Worm (Caenorhabditis elegans) whole organism, L4 larva: Measurements from ENCODE around the gene str-214.

Source experiments
- F10B5.3 ChIP-seq: sonication (generic microtip); optimal IDR thresholded peaks from 2 replicates; lab custom pipeline; 2016; ENCODE audit warnings: mild to moderate bottlenecking, missing genetic modification characterization, missing compliant biosample characterization
- F26F4.8 ChIP-seq: fragments of 200-800 bp; sonication (Bioruptor generic); conservative IDR thresholded peaks from 2 replicates; pipeline ENCODE4 v1.3.6; 2022; ENCODE audit warnings: missing genetic modification characterization, missing compliant biosample characterization
- F44E2.7 ChIP-seq: fragments of 200-800 bp; sonication (Bioruptor generic); IDR thresholded peaks from 2 replicates; pipeline ENCODE4 v2.1.2; 2022; ENCODE audit warnings: missing genetic modification characterization, missing compliant biosample characterization
- R02D3.7 ChIP-seq: fragments of 150-350 bp; sonication (generic microtip); optimal IDR thresholded peaks from 3 replicates; lab custom pipeline; 2014; ENCODE audit warnings: missing biosample characterization, missing genetic modification characterization
- T20F7.1 ChIP-seq: fragments of 200-800 bp; sonication (Bioruptor generic); optimal IDR thresholded peaks from 2 replicates; lab custom pipeline; 2018; ENCODE audit warnings: mild to moderate bottlenecking, missing genetic modification characterization, missing compliant biosample characterization
- T26A8.4 ChIP-seq: fragments of 200-800 bp; sonication (Bioruptor generic); IDR thresholded peaks from 2 replicates; pipeline ENCODE4 v1.3.6; 2022; ENCODE audit warnings: missing genetic modification characterization, missing compliant biosample characterization
- ZK546.5 ChIP-seq, 2 experiments: sonication (generic microtip); optimal IDR thresholded peaks; 2 replicates each; lab custom pipeline; 2017; ENCODE audit warnings: missing biosample characterization in 2 of 2, missing genetic modification characterization in 2 of 2
- aly-2 ChIP-seq: sonication (generic microtip); optimal IDR thresholded peaks from 2 replicates; lab custom pipeline; 2018; ENCODE audit warnings: missing biosample characterization, missing genetic modification characterization
- arid-1 ChIP-seq: fragments of 200-800 bp; sonication (Bioruptor generic); conservative IDR thresholded peaks from 2 replicates; pipeline ENCODE4 v1.3.6; 2022; ENCODE audit warnings: missing genetic modification reagents, missing genetic modification characterization, missing compliant biosample characterization
- ceh-20 ChIP-seq: fragments of 200-800 bp; sonication (Bioruptor generic); IDR thresholded peaks from 2 replicates; pipeline ENCODE4 v1.3.6; 2022; ENCODE audit warnings: missing genetic modification reagents, missing genetic modification characterization, missing compliant biosample characterization
- ceh-82 ChIP-seq: sonication (generic microtip); optimal IDR thresholded peaks from 2 replicates; lab custom pipeline; 2017; ENCODE audit warnings: missing biosample characterization, missing genetic modification characterization
- ces-1 ChIP-seq: fragments of 150-350 bp; sonication (generic microtip); optimal IDR thresholded peaks from 4 replicates; lab custom pipeline; 2014; ENCODE audit warnings: missing biosample characterization, missing genetic modification reagents, missing genetic modification characterization
- cey-2 ChIP-seq: sonication (generic microtip); optimal IDR thresholded peaks from 3 replicates; lab custom pipeline; 2017; ENCODE audit warnings: missing genetic modification characterization, mild to moderate bottlenecking, missing compliant biosample characterization, antibody characterized with exemption, borderline replicate concordance; ENCODE audit not compliant: insufficient read depth
- ctbp-1 ChIP-seq: fragments of 200-800 bp; sonication (Bioruptor generic); IDR thresholded peaks from 2 replicates; pipeline ENCODE4 v1.3.6; 2022; ENCODE audit warnings: missing genetic modification reagents, missing genetic modification characterization, missing compliant biosample characterization
- daf-16 ChIP-seq, 3 experiments: sonication (generic microtip); optimal IDR thresholded peaks; 2 replicates each; lab custom pipeline; 2016 to 2017; ENCODE audit warnings: missing genetic modification characterization in 3 of 3, missing genetic modification reagents in 3 of 3, mild to moderate bottlenecking in 2 of 3, missing compliant biosample characterization in 2 of 3, missing biosample characterization in 1 of 3, moderate library complexity in 1 of 3
- daf-8 ChIP-seq: fragments of 200-800 bp; sonication (Bioruptor generic); IDR thresholded peaks from 2 replicates; pipeline ENCODE4 v1.3.6; 2022; ENCODE audit warnings: missing genetic modification characterization, missing compliant biosample characterization
- dmd-9 ChIP-seq: fragments of 200-800 bp; sonication (Bioruptor generic); IDR thresholded peaks from 2 replicates; pipeline ENCODE4 v1.3.6; 2022; ENCODE audit warnings: missing genetic modification reagents, missing genetic modification characterization, missing compliant biosample characterization
- dpl-1 ChIP-seq: fragments of 150-350 bp; optimal IDR thresholded peaks from 2 replicates; lab custom pipeline; 2014; ENCODE audit warnings: missing biosample characterization, missing genetic modification reagents, missing genetic modification characterization
- dve-1 ChIP-seq: sonication (generic microtip); optimal IDR thresholded peaks from 2 replicates; lab custom pipeline; 2017; ENCODE audit warnings: antibody characterized with exemption, mild to moderate bottlenecking, missing genetic modification characterization, missing compliant biosample characterization; ENCODE audit not compliant: insufficient read depth
- egl-43 ChIP-seq: fragments of 200-800 bp; sonication (Bioruptor generic); IDR thresholded peaks from 2 replicates; pipeline ENCODE4 v1.3.6; 2022; ENCODE audit warnings: missing genetic modification reagents, missing genetic modification characterization, missing compliant biosample characterization
- gei-8 ChIP-seq: fragments of 200-800 bp; sonication (Bioruptor generic); optimal IDR thresholded peaks from 2 replicates; lab custom pipeline; 2018; ENCODE audit warnings: mild to moderate bottlenecking, missing genetic modification characterization, missing compliant biosample characterization
- hif-1 ChIP-seq, 2 experiments: sonication (generic microtip); optimal IDR thresholded peaks; 2 replicates each; lab custom pipeline; 2016 to 2017; ENCODE audit warnings: missing compliant biosample characterization in 2 of 2, missing genetic modification characterization in 2 of 2, missing genetic modification reagents in 2 of 2, missing genotype in 2 of 2, mild to moderate bottlenecking in 1 of 2
- hlh-30 ChIP-seq: sonication (generic microtip); optimal IDR thresholded peaks from 2 replicates; lab custom pipeline; 2017; ENCODE audit warnings: antibody characterized with exemption, mild to moderate bottlenecking, missing genetic modification characterization, missing compliant biosample characterization; ENCODE audit not compliant: insufficient read depth
- jun-1 ChIP-seq: fragments of 150-350 bp; optimal IDR thresholded peaks from 2 replicates; lab custom pipeline; 2014; ENCODE audit warnings: missing biosample characterization, missing genetic modification reagents, missing genetic modification characterization
- lin-1 ChIP-seq: fragments of 200-800 bp; sonication (Bioruptor generic); IDR thresholded peaks from 2 replicates; pipeline ENCODE4 v1.3.6; 2022; ENCODE audit warnings: missing genetic modification reagents, missing genetic modification characterization, missing compliant biosample characterization
- lin-13 ChIP-seq: fragments of 150-350 bp; optimal IDR thresholded peaks from 2 replicates; lab custom pipeline; 2014; ENCODE audit warnings: missing biosample characterization, missing genetic modification reagents, missing genetic modification characterization
- lin-15B ChIP-seq: fragments of 150-350 bp; sonication (generic microtip); optimal IDR thresholded peaks from 3 replicates; lab custom pipeline; 2014; ENCODE audit warnings: missing biosample characterization, missing genetic modification characterization
- lin-39 ChIP-seq: fragments of 150-350 bp; optimal IDR thresholded peaks from 2 replicates; lab custom pipeline; 2014; ENCODE audit warnings: missing biosample characterization, missing genetic modification reagents, missing genetic modification characterization
- madf-5 ChIP-seq, 2 experiments: fragments of 200-800 bp; sonication (Bioruptor generic); IDR thresholded peaks; 2 replicates each; pipeline ENCODE4 v1.3.6; 2022; ENCODE audit warnings: missing compliant biosample characterization in 2 of 2, missing genetic modification characterization in 2 of 2
- madf-9 ChIP-seq: fragments of 200-800 bp; sonication (Bioruptor generic); conservative IDR thresholded peaks from 2 replicates; pipeline ENCODE4 v1.3.6; 2022; ENCODE audit warnings: missing genetic modification reagents, missing genetic modification characterization, missing compliant biosample characterization
- mdt-29 ChIP-seq: fragments of 200-800 bp; sonication (Bioruptor generic); IDR thresholded peaks from 2 replicates; pipeline ENCODE4 v1.3.6; 2022; ENCODE audit warnings: missing genetic modification reagents, missing genetic modification characterization, missing compliant biosample characterization
- nhr-102 ChIP-seq: sonication (generic microtip); optimal IDR thresholded peaks from 2 replicates; lab custom pipeline; 2016; ENCODE audit warnings: mild to moderate bottlenecking, missing genetic modification characterization, moderate library complexity, missing compliant biosample characterization
- nhr-28 ChIP-seq: fragments of 150-350 bp; optimal IDR thresholded peaks from 2 replicates; lab custom pipeline; 2014; ENCODE audit warnings: missing biosample characterization, missing genetic modification characterization
- nhr-41 ChIP-seq: fragments of 200-800 bp; sonication (Bioruptor generic); IDR thresholded peaks from 2 replicates; pipeline ENCODE4 v1.3.6; 2022; ENCODE audit warnings: missing genetic modification reagents, missing genetic modification characterization, missing compliant biosample characterization
- nhr-48 ChIP-seq: sonication (generic microtip); optimal IDR thresholded peaks from 2 replicates; lab custom pipeline; 2016; ENCODE audit warnings: mild to moderate bottlenecking, missing genetic modification characterization, missing compliant biosample characterization
- nhr-76 ChIP-seq: fragments of 150-350 bp; optimal IDR thresholded peaks from 2 replicates; lab custom pipeline; 2014; ENCODE audit warnings: missing biosample characterization, missing genetic modification characterization
- nhr-77 ChIP-seq: fragments of 150-350 bp; optimal IDR thresholded peaks from 2 replicates; lab custom pipeline; 2014; ENCODE audit warnings: missing biosample characterization, missing genetic modification characterization
- php-3 ChIP-seq: fragments of 200-800 bp; sonication (Bioruptor generic); IDR thresholded peaks from 2 replicates; pipeline ENCODE4 v1.3.6; 2022; ENCODE audit warnings: missing genetic modification reagents, missing genetic modification characterization, missing compliant biosample characterization
- pqm-1 ChIP-seq: sonication (generic microtip); optimal IDR thresholded peaks from 2 replicates; lab custom pipeline; 2017; ENCODE audit warnings: missing biosample characterization, missing genetic modification characterization
- set-16 ChIP-seq: fragments of 200-800 bp; sonication (Bioruptor generic); IDR thresholded peaks from 2 replicates; pipeline ENCODE4 v1.3.6; 2022; ENCODE audit warnings: missing genetic modification reagents, missing genetic modification characterization, missing compliant biosample characterization
- skn-1 ChIP-seq: fragments of 150-350 bp; optimal IDR thresholded peaks from 2 replicates; lab custom pipeline; 2014; ENCODE audit warnings: missing biosample characterization, missing genetic modification characterization
- tag-97 ChIP-seq: fragments of 200-800 bp; sonication (Bioruptor generic); IDR thresholded peaks from 2 replicates; pipeline ENCODE4 v1.3.6; 2022; ENCODE audit warnings: missing genetic modification characterization, missing compliant biosample characterization
- tra-1 ChIP-seq: fragments of 200-800 bp; sonication (Bioruptor generic); IDR thresholded peaks from 2 replicates; pipeline ENCODE4 v1.3.6; 2022; ENCODE audit warnings: missing genetic modification reagents, missing genetic modification characterization, missing compliant biosample characterization
- unc-130 ChIP-seq: sonication (generic microtip); optimal IDR thresholded peaks from 2 replicates; lab custom pipeline; 2016; ENCODE audit warnings: missing genetic modification reagents, missing genetic modification characterization, missing compliant biosample characterization
- unc-39 ChIP-seq: sonication (generic microtip); optimal IDR thresholded peaks from 2 replicates; lab custom pipeline; 2017; ENCODE audit warnings: missing biosample characterization, missing genetic modification characterization
- zfp-2 ChIP-seq: sonication (generic microtip); optimal IDR thresholded peaks from 2 replicates; lab custom pipeline; 2016; ENCODE audit warnings: mild to moderate bottlenecking, missing genetic modification characterization, missing compliant biosample characterization
- zfp-3 ChIP-seq: fragments of 200-800 bp; sonication (Bioruptor generic); conservative IDR thresholded peaks from 2 replicates; pipeline ENCODE4 v1.3.6; 2022; ENCODE audit warnings: missing genetic modification reagents, missing genetic modification characterization, missing compliant biosample characterization
- zip-2 ChIP-seq: fragments of 150-350 bp; optimal IDR thresholded peaks from 2 replicates; lab custom pipeline; 2014; ENCODE audit warnings: missing biosample characterization, missing genetic modification characterization
- ztf-11 ChIP-seq: fragments of 150-350 bp; optimal IDR thresholded peaks from 2 replicates; lab custom pipeline; 2014; ENCODE audit warnings: missing biosample characterization, missing genetic modification characterization
- ztf-7 ChIP-seq: fragments of 150-350 bp; optimal IDR thresholded peaks from 2 replicates; lab custom pipeline; 2014; ENCODE audit warnings: missing biosample characterization, missing genetic modification characterization

Gene str-214

DNA sequence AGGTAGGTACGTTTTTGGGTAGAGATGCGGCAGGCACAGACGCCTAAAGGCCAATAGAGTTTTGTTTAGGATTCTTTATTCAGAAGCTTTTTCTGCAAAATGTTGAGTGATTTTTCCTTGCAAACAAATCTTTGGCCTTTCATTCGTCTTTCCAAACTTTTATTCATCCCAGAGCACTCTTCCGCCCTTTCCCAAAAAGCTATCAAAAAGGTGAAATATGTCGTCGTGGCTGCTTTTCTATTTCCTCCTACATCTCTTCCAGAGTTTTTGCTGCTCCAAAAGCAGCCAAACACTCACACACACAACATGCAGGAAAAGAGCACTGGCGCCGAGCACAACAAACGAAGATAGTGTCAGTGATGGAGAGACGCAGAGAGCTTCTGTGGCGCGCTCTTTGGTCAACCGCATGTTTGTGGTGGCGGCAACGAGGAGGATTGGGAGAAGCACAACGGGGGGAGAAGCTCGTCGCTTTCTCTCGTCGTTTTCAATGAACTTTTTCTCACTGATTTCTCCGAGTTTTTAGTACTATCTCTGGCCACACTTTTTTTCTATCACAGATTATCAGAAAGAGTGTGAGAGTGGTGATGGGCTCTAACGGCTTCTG is 35.8 kb downstream of the str-214 start (continued):
- TF ChIP-seq nhr-28: peak; percentile 72
- peak; percentile 42 for TF ChIP-seq pqm-1 (tag; lab: Kevin White, UChicago)
- no peak for TF ChIP-seq dpl-1
- TF ChIP-seq T26A8.4 (GFP tag; lab: Robert Waterston, UW): 0 out of 2 replicates have a peak, but pooled peaks have one; percentile 13
- TF ChIP-seq tag-97 (GFP tag; lab: Robert Waterston, UW): no peak
- TF ChIP-seq egl-43: no peak
- peak; percentile 33; the same call in 1 of the 2 replicates for TF ChIP-seq ceh-20 (GFP tag; lab: Robert Waterston, UW)
- TF ChIP-seq R02D3.7 (tag; lab: Kevin White, UChicago): no peak
- no peak for TF ChIP-seq zfp-2 (tag; lab: Kevin White, UChicago)
- TF ChIP-seq arid-1 (GFP tag; lab: Robert Waterston, UW): no peak
- TF ChIP-seq F10B5.3 (tag; lab: Kevin White, UChicago): no peak
- TF ChIP-seq skn-1 (tag; lab: Kevin White, UChicago): no peak
- TF ChIP-seq daf-16 (GFP tag; optimal IDR thresholded peaks at IDR 0.05; lab: Kevin White, UChicago): peak in 1 of 2 experiments; percentile 45
- TF ChIP-seq daf-16 (tag; optimal IDR thresholded peaks at IDR 0.05; lab: Kevin White, UChicago): peak; percentile 87
- TF ChIP-seq ZK546.5 (tag; optimal IDR thresholded peaks at IDR 0.05; lab: Kevin White, UChicago): no peak
- TF ChIP-seq unc-39 (tag; lab: Kevin White, UChicago): no peak
- TF ChIP-seq hlh-30 (tag; lab: Kevin White, UChicago): peak; percentile 79
- no peak for TF ChIP-seq tra-1 (GFP tag; lab: Robert Waterston, UW)
- TF ChIP-seq F44E2.7: no peak
- no peak for TF ChIP-seq gei-8 (GFP tag; lab: Kevin White, UChicago)
- no peak for TF ChIP-seq ztf-11 (tag; lab: Kevin White, UChicago)
- TF ChIP-seq cey-2 (tag; lab: Kevin White, UChicago): no peak
- peak; percentile 62 for TF ChIP-seq dve-1 (tag; lab: Kevin White, UChicago)
- peak; percentile 19 for TF ChIP-seq nhr-48
- TF ChIP-seq ces-1: no peak
- TF ChIP-seq hif-1 (tag; optimal IDR thresholded peaks at IDR 0.05; lab: Kevin White, UChicago): peak in 1 of 2 experiments; percentile 39
- TF ChIP-seq dmd-9 (GFP tag; lab: Robert Waterston, UW): no peak
- TF ChIP-seq unc-130: no peak
- no peak for TF ChIP-seq ztf-7
- no peak for TF ChIP-seq zip-2 (tag; lab: Kevin White, UChicago)
- TF ChIP-seq madf-9 (GFP tag; lab: Robert Waterston, UW): no peak
- peak; percentile 14 for TF ChIP-seq lin-13 (GFP tag; lab: Kevin White, UChicago)
- TF ChIP-seq lin-15B (tag; lab: Kevin White, UChicago): no peak
- peak; percentile 50 for TF ChIP-seq set-16
- no peak for TF ChIP-seq aly-2 (tag; lab: Kevin White, UChicago)
- no peak for TF ChIP-seq nhr-76 (tag; lab: Kevin White, UChicago)
- TF ChIP-seq mdt-29 (GFP tag; lab: Robert Waterston, UW): no peak
- no peak for TF ChIP-seq daf-8
- TF ChIP-seq php-3 (GFP tag; lab: Robert Waterston, UW): no peak
- no peak for TF ChIP-seq ceh-82 (tag; lab: Kevin White, UChicago)
- TF ChIP-seq zfp-3 (GFP tag; lab: Robert Waterston, UW): no peak
- TF ChIP-seq nhr-41 (GFP tag; lab: Robert Waterston, UW): no peak
- no peak for TF ChIP-seq T20F7.1 (GFP tag; lab: Kevin White, UChicago)
- no peak for TF ChIP-seq F26F4.8 (GFP tag; lab: Robert Waterston, UW)
- TF ChIP-seq madf-5 (GFP tag; IDR thresholded peaks at IDR 0.05; lab: Robert Waterston, UW): no peak
- TF ChIP-seq lin-1 (GFP tag; lab: Robert Waterston, UW): no peak
- peak; percentile 5 for TF ChIP-seq nhr-102
- no peak for TF ChIP-seq ctbp-1
- peak; percentile 23 for TF ChIP-seq nhr-77 (tag; lab: Kevin White, UChicago)
- TF ChIP-seq lin-39 (tag; lab: Kevin White, UChicago): no peak
- no peak for TF ChIP-seq jun-1 (tag; lab: Kevin White, UChicago)
